Fruit fly (Drosophila melanogaster) whole organism, pupa: ENCODE data around the gene CG43954.

Experiments used
- EcR ChIP-seq: fragments of 200-800 bp; sonication (Bioruptor generic); optimal IDR thresholded peaks from 3 replicates; lab custom pipeline; 2019; ENCODE audit warnings: missing biosample characterization, missing genetic modification characterization, mild to moderate bottlenecking, moderate library complexity, missing genetic modification reagents
- Pif1B ChIP-seq: fragments of 200-800 bp; sonication (Bioruptor generic); optimal IDR thresholded peaks from 3 replicates; lab custom pipeline; 2016; ENCODE audit warnings: missing biosample characterization, missing genetic modification characterization
- rn ChIP-seq: fragments of 200-800 bp; sonication (Bioruptor generic); IDR thresholded peaks from 2 replicates; pipeline ENCODE4 v1.3.6; 2022; ENCODE audit warnings: missing biosample characterization, missing genetic modification characterization

DNA sequence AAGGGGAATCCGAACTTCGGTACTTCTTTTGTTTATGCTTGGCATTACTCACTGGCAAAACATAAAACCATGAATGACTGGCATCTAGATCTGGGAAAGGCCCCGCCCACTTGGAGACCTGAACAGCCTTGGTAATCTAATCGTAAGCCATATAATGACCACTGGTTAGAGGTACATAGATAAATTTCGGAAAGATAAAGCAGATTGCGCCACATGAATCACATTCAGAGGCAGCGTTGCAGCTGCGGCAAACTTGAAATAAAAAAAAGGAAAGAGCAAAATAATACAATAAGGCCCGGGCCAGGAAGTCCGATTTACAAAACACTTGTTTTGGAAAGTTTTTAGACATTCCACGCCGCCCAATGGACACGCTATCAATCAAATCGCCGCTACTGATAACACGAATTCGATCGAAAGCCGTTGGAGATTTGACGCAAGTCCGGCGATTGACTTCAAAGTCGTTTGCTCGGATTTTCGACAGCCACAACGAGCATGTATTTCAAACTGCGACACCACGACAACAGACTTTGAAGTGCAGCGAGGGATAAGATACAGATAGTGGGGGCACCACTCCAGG is 47.2 kb downstream of the CG43954 start:
- no peak for TF ChIP-seq rn (GFP tag; lab: Robert Waterston, UW)
- no peak for TF ChIP-seq EcR (GFP tag; lab: Kevin White, UChicago)
- TF ChIP-seq Pif1B (GFP tag; lab: Kevin White, UChicago), result no peak
